Fruit fly (Drosophila melanogaster): Measurements from ENCODE around the gene CG7387.

- TF ChIP-seq psq (optimal IDR thresholded peaks at IDR 0.05) (no peak), insv (optimal IDR thresholded peaks at IDR 0.05) (no peak), Sin3A (optimal IDR thresholded peaks at IDR 0.05) (no peak)
These were observed 47.6 kb upstream of the CG7387 start, which contains the start of gene CG7213 for dm6 chr3L:8240501-8240900.

All from Kc167 (cell line).